Worm (Caenorhabditis elegans) whole organism, midembryonic: ENCODE measurements around the gene F26G1.15.

ENCODE experiments used
- T22C8.4 ChIP-seq: fragments of 200-800 bp; sonication (Bioruptor generic); IDR thresholded peaks from 2 replicates; pipeline ENCODE4 v1.3.6; 2022; ENCODE audit warnings: missing genetic modification characterization, missing compliant biosample characterization
- flt-1 ChIP-seq: fragments of 200-800 bp; sonication (Bioruptor generic); IDR thresholded peaks from 2 replicates; pipeline ENCODE4 v1.3.6; 2022; ENCODE audit warnings: missing genetic modification characterization, missing compliant biosample characterization
- tab-1 ChIP-seq: fragments of 200-800 bp; sonication (Bioruptor generic); IDR thresholded peaks from 2 replicates; pipeline ENCODE4 v1.3.6; 2022; ENCODE audit warnings: missing genetic modification characterization, missing compliant biosample characterization
- ztf-29 ChIP-seq: fragments of 200-800 bp; sonication (Bioruptor generic); IDR thresholded peaks from 2 replicates; pipeline ENCODE4 v1.3.6; 2022; ENCODE audit warnings: missing genetic modification reagents, missing genetic modification characterization, missing compliant biosample characterization

ce11 chrII:4837659-4838058, 47.6 kb downstream of the F26G1.15 start, which contains the start of gene C33F10.12:
- TF ChIP-seq tab-1 (GFP tag; lab: Robert Waterston, UW), result no peak
- TF ChIP-seq flt-1 (GFP tag; lab: Robert Waterston, UW), result no peak
- TF ChIP-seq T22C8.4 (GFP tag; lab: Robert Waterston, UW), result no peak
- no peak for TF ChIP-seq ztf-29 (GFP tag; lab: Robert Waterston, UW)
